Fruit fly (Drosophila melanogaster) Kc167 (cell line): ENCODE results near the gene unc-4.

Source experiments
- Myc ChIP-seq: fragments of >200 bp; optimal IDR thresholded peaks from 2 replicates; lab custom pipeline; 2017; ENCODE audit warnings: missing external identifiers
- Sin3A ChIP-seq: fragments of >200 bp; optimal IDR thresholded peaks from 2 replicates; lab custom pipeline; 2018; ENCODE audit warnings: missing external identifiers
- h ChIP-seq: fragments of >200 bp; optimal IDR thresholded peaks from 3 replicates; lab custom pipeline; 2018; ENCODE audit warnings: missing external identifiers
- insv ChIP-seq: fragments of >200 bp; optimal IDR thresholded peaks from 3 replicates; lab custom pipeline; 2018; ENCODE audit warnings: missing external identifiers
- psq ChIP-seq: fragments of >200 bp; optimal IDR thresholded peaks from 2 replicates; lab custom pipeline; 2017; ENCODE audit warnings: missing external identifiers
- ttk ChIP-seq: sonication (Bioruptor generic); optimal IDR thresholded peaks from 2 replicates; lab custom pipeline; 2017; ENCODE audit warnings: missing external identifiers

The unc-4 gene

dm6 chrX:17736101-17736728 lies 32.2 kb upstream of the unc-4 start:
- TF ChIP-seq insv, result no peak
- no peak for TF ChIP-seq psq (lab: Kevin White, UChicago)

- TF ChIP-seq Myc (lab: Kevin White, UChicago) (no peak), Sin3A (lab: Kevin White, UChicago) (no peak), psq (lab: Kevin White, UChicago) (no peak), insv (no peak), ttk (lab: Kevin White, UChicago) (no peak), h (lab: Kevin White, UChicago) (no peak)
These were observed 31.2 kb upstream of the unc-4 start for dm6 chrX:17737024-17737685.

dm6 chrX:17737812-17738473 lies 30.4 kb upstream of the unc-4 start:
- no peak for TF ChIP-seq insv
- no peak for TF ChIP-seq h (lab: Kevin White, UChicago)
- no peak for TF ChIP-seq psq (lab: Kevin White, UChicago)
- no peak for TF ChIP-seq ttk (lab: Kevin White, UChicago)
- TF ChIP-seq Sin3A (lab: Kevin White, UChicago), result no peak
- no peak for TF ChIP-seq Myc (lab: Kevin White, UChicago)

dm6 chrX:17738474-17738838 lies 29.9 kb upstream of the unc-4 start:
- TF ChIP-seq Myc (lab: Kevin White, UChicago) (no peak), ttk (lab: Kevin White, UChicago) (no peak), psq (lab: Kevin White, UChicago) (no peak), h (lab: Kevin White, UChicago) (no peak), insv (no peak), Sin3A (lab: Kevin White, UChicago) (no peak)

- TF ChIP-seq insv, result no peak
These were observed 29.4 kb upstream of the unc-4 start for dm6 chrX:17738989-17739388.

- TF ChIP-seq Myc (lab: Kevin White, UChicago), result no peak
- TF ChIP-seq psq (lab: Kevin White, UChicago), result no peak
- no peak for TF ChIP-seq Sin3A (lab: Kevin White, UChicago)
- no peak for TF ChIP-seq h (lab: Kevin White, UChicago)
- TF ChIP-seq ttk (lab: Kevin White, UChicago), result no peak
- no peak for TF ChIP-seq insv
These were observed 28.4 kb upstream of the unc-4 start for dm6 chrX:17739974-17740373.

dm6 chrX:17741019-17741863 lies 27.1 kb upstream of the unc-4 start:
- TF ChIP-seq ttk (lab: Kevin White, UChicago) (no peak), psq (lab: Kevin White, UChicago) (no peak), Sin3A (lab: Kevin White, UChicago) (no peak), h (lab: Kevin White, UChicago) (no peak), Myc (lab: Kevin White, UChicago) (no peak), insv (no peak)

- no peak for TF ChIP-seq insv
- TF ChIP-seq Sin3A (lab: Kevin White, UChicago), result no peak
- no peak for TF ChIP-seq h (lab: Kevin White, UChicago)
- no peak for TF ChIP-seq ttk (lab: Kevin White, UChicago)
- no peak for TF ChIP-seq Myc (lab: Kevin White, UChicago)
- TF ChIP-seq psq (lab: Kevin White, UChicago), result no peak
These were observed 26.5 kb upstream of the unc-4 start for dm6 chrX:17741864-17742297.

- TF ChIP-seq psq (lab: Kevin White, UChicago) (no peak), Myc (lab: Kevin White, UChicago) (no peak), Sin3A (lab: Kevin White, UChicago) (no peak)
These were observed 25.6 kb upstream of the unc-4 start for dm6 chrX:17742592-17743364.

- TF ChIP-seq Sin3A (lab: Kevin White, UChicago), result no peak
- no peak for TF ChIP-seq psq (lab: Kevin White, UChicago)
- no peak for TF ChIP-seq h (lab: Kevin White, UChicago)
- no peak for TF ChIP-seq insv
- no peak for TF ChIP-seq Myc (lab: Kevin White, UChicago)
- no peak for TF ChIP-seq ttk (lab: Kevin White, UChicago)
These were observed 24.8 kb upstream of the unc-4 start for dm6 chrX:17743598-17743997.
